Fruit fly (Drosophila melanogaster) whole organism, embryonic: Measurements from ENCODE around the gene CG11920.
A peak's percentile ranks its signal among the peaks of the same experiment; 100 is the strongest.

ENCODE experiments used
- Abd-B ChIP-seq: fragments of 200-800 bp; sonication (Bioruptor generic); optimal IDR thresholded peaks from 2 replicates; lab custom pipeline; 2018; ENCODE audit warnings: missing biosample characterization, mild to moderate bottlenecking, missing genetic modification characterization, moderate library complexity
- Antp ChIP-seq: fragments of 200-800 bp; sonication (Bioruptor generic); optimal IDR thresholded peaks from 3 replicates; lab custom pipeline; 2016; ENCODE audit warnings: missing biosample characterization, missing genetic modification characterization
- CG10209 ChIP-seq: fragments of 200-800 bp; sonication (Bioruptor generic); optimal IDR thresholded peaks from 3 replicates; lab custom pipeline; 2017; ENCODE audit warnings: missing biosample characterization, mild to moderate bottlenecking, missing genetic modification characterization, missing genetic modification reagents
- CG10321 ChIP-seq: fragments of 200-800 bp; sonication (Bioruptor generic); IDR thresholded peaks from 2 replicates; pipeline ENCODE4 v1.3.6; 2022; ENCODE audit warnings: missing biosample characterization, missing genetic modification characterization
- CG10462 ChIP-seq: fragments of 200-800 bp; sonication (Bioruptor generic); optimal IDR thresholded peaks from 2 replicates; lab custom pipeline; 2016; ENCODE audit warnings: missing biosample characterization, missing genetic modification characterization
- CG11456 ChIP-seq: fragments of 200-800 bp; sonication (Bioruptor generic); IDR thresholded peaks from 3 replicates; pipeline ENCODE4 v1.3.6; 2022; ENCODE audit warnings: missing biosample characterization, missing genetic modification characterization
- CG12104 ChIP-seq: fragments of 200-800 bp; sonication (Bioruptor generic); optimal IDR thresholded peaks from 3 replicates; lab custom pipeline; 2016; ENCODE audit warnings: missing biosample characterization, missing genetic modification characterization
- CG14050 ChIP-seq: fragments of 200-800 bp; sonication (Bioruptor generic); IDR thresholded peaks from 3 replicates; pipeline ENCODE4 v1.3.6; 2022; ENCODE audit warnings: missing biosample characterization, missing genetic modification characterization
- CG17568 ChIP-seq: fragments of 200-800 bp; sonication (Bioruptor generic); optimal IDR thresholded peaks from 2 replicates; lab custom pipeline; 2018; ENCODE audit warnings: missing biosample characterization, mild to moderate bottlenecking, missing genetic modification characterization, moderate library complexity
- CG18619 ChIP-seq: fragments of 200-800 bp; sonication (Bioruptor generic); optimal IDR thresholded peaks from 3 replicates; lab custom pipeline; 2017; ENCODE audit warnings: missing biosample characterization, mild to moderate bottlenecking, missing genetic modification characterization
- CG2120 ChIP-seq: fragments of 200-800 bp; sonication (Bioruptor generic); optimal IDR thresholded peaks from 3 replicates; lab custom pipeline; 2016; ENCODE audit warnings: missing biosample characterization, missing genetic modification characterization
- CG2202 ChIP-seq: fragments of 200-800 bp; sonication (Bioruptor generic); optimal IDR thresholded peaks from 2 replicates; lab custom pipeline; 2018; ENCODE audit warnings: missing biosample characterization, mild to moderate bottlenecking, missing genetic modification characterization
- CG30020 ChIP-seq: fragments of 200-800 bp; optimal IDR thresholded peaks from 2 replicates; lab custom pipeline; 2019; ENCODE audit warnings: missing biosample characterization, mild to moderate bottlenecking, missing genetic modification characterization, moderate library complexity
- CG31441 ChIP-seq: fragments of 200-800 bp; sonication (Bioruptor generic); IDR thresholded peaks from 2 replicates; pipeline ENCODE4 v1.3.6; 2022; ENCODE audit warnings: missing biosample characterization, missing genetic modification characterization
- CG3163 ChIP-seq: fragments of 200-800 bp; sonication (Bioruptor generic); optimal IDR thresholded peaks from 3 replicates; lab custom pipeline; 2016; ENCODE audit warnings: missing biosample characterization, missing genetic modification characterization
- CG3281 ChIP-seq: fragments of 200-800 bp; sonication (Bioruptor generic); optimal IDR thresholded peaks from 3 replicates; lab custom pipeline; 2017; ENCODE audit warnings: missing biosample characterization, mild to moderate bottlenecking, missing genetic modification characterization
- CG3726 ChIP-seq: fragments of 200-800 bp; sonication (Bioruptor generic); IDR thresholded peaks from 3 replicates; pipeline ENCODE4, ENCODE4 v1.3.6; 2022; ENCODE audit warnings: missing biosample characterization, missing genetic modification characterization
- CG6854 ChIP-seq: fragments of 200-800 bp; sonication (Bioruptor generic); optimal IDR thresholded peaks from 3 replicates; lab custom pipeline; 2017; ENCODE audit warnings: missing biosample characterization, mild to moderate bottlenecking, missing genetic modification characterization
- CG8359 ChIP-seq: fragments of 200-800 bp; sonication (Bioruptor generic); optimal IDR thresholded peaks from 2 replicates; lab custom pipeline; 2017; ENCODE audit warnings: missing biosample characterization, mild to moderate bottlenecking, missing genetic modification characterization, borderline replicate concordance
- CoRest ChIP-seq: fragments of 200-800 bp; sonication (Bioruptor generic); optimal IDR thresholded peaks from 3 replicates; lab custom pipeline; 2018; ENCODE audit warnings: missing biosample characterization, mild to moderate bottlenecking, missing genetic modification characterization, moderate library complexity
- Doc2 ChIP-seq: fragments of 200-800 bp; sonication (Bioruptor generic); IDR thresholded peaks from 2 replicates; pipeline ENCODE4 v1.3.6; 2022; ENCODE audit warnings: missing biosample characterization, missing genetic modification characterization
- Gug ChIP-seq: fragments of 200-800 bp; sonication (Bioruptor generic); IDR thresholded peaks from 4 replicates; pipeline ENCODE4 v1.3.6; 2022; ENCODE audit warnings: missing biosample characterization, missing genetic modification characterization
- HmgZ ChIP-seq: fragments of 200-800 bp; sonication (Bioruptor generic); optimal IDR thresholded peaks from 2 replicates; lab custom pipeline; 2018; ENCODE audit warnings: missing biosample characterization, mild to moderate bottlenecking, missing genetic modification characterization
- Lhr ChIP-seq: fragments of 200-800 bp; sonication (Bioruptor generic); optimal IDR thresholded peaks from 3 replicates; lab custom pipeline; 2017; ENCODE audit warnings: mild to moderate bottlenecking, missing biosample characterization, missing genetic modification reagents, missing genetic modification characterization
- Mrtf ChIP-seq: fragments of 200-800 bp; sonication (Bioruptor generic); IDR thresholded peaks from 3 replicates; pipeline ENCODE4 v1.3.6; 2022; ENCODE audit warnings: missing biosample characterization, missing genetic modification characterization
- Nf-YA ChIP-seq: fragments of 200-800 bp; sonication (Bioruptor generic); IDR thresholded peaks from 2 replicates; pipeline ENCODE4 v1.3.6; 2022; ENCODE audit warnings: missing biosample characterization, missing genetic modification characterization
- Poxn ChIP-seq: fragments of 200-800 bp; sonication (Bioruptor generic); IDR thresholded peaks from 2 replicates; pipeline ENCODE4 v1.3.6; 2022; ENCODE audit warnings: missing biosample characterization, missing genetic modification characterization
- Taf1 ChIP-seq: fragments of 200-800 bp; sonication (Bioruptor generic); IDR thresholded peaks from 2 replicates; pipeline ENCODE4 v1.3.6; 2022; ENCODE audit warnings: missing biosample characterization, missing genetic modification characterization
- Usf ChIP-seq: fragments of 200-800 bp; sonication (Bioruptor generic); optimal IDR thresholded peaks from 2 replicates; lab custom pipeline; 2017; ENCODE audit warnings: missing genotype, missing biosample characterization, missing genetic modification characterization
- ato ChIP-seq: fragments of 200-800 bp; sonication (Bioruptor generic); IDR thresholded peaks from 2 replicates; pipeline ENCODE4 v1.3.6; 2022; ENCODE audit warnings: missing biosample characterization, missing genetic modification characterization; ENCODE audit not compliant: partially characterized antibody
- bab2 ChIP-seq: fragments of 200-800 bp; sonication (Bioruptor generic); optimal IDR thresholded peaks from 2 replicates; lab custom pipeline; 2016; ENCODE audit warnings: missing biosample characterization, missing genetic modification characterization
- chinmo ChIP-seq: fragments of 200-800 bp; sonication (Bioruptor generic); IDR thresholded peaks from 4 replicates; pipeline ENCODE4 v1.3.6; 2022; ENCODE audit warnings: missing biosample characterization, missing genetic modification characterization; ENCODE audit not compliant: partially characterized antibody
- chm ChIP-seq: fragments of 200-800 bp; sonication (Bioruptor generic); IDR thresholded peaks from 2 replicates; pipeline ENCODE4 v1.3.6; 2022; ENCODE audit warnings: missing biosample characterization, missing genetic modification characterization
- croc ChIP-seq: fragments of 200-800 bp; sonication (Bioruptor generic); conservative IDR thresholded peaks from 3 replicates; pipeline ENCODE4 v1.3.6; 2022; ENCODE audit warnings: missing biosample characterization, missing genetic modification characterization
- dati ChIP-seq: fragments of 200-800 bp; sonication (Bioruptor generic); IDR thresholded peaks from 2 replicates; pipeline ENCODE4 v1.3.6; 2022; ENCODE audit warnings: missing biosample characterization, missing genetic modification characterization
- dpn ChIP-seq, 2 experiments: fragments of 200-800 bp; sonication (Bioruptor generic); optimal IDR thresholded peaks; 3 replicates each; lab custom pipeline; 2016; ENCODE audit warnings: missing biosample characterization in 2 of 2, missing genetic modification characterization in 2 of 2
- fd102C ChIP-seq: fragments of 200-800 bp; sonication (Bioruptor generic); optimal IDR thresholded peaks from 2 replicates; lab custom pipeline; 2018; ENCODE audit warnings: missing biosample characterization, mild to moderate bottlenecking, missing genetic modification characterization, moderate library complexity
- gce ChIP-seq: fragments of 200-800 bp; sonication (Bioruptor generic); IDR thresholded peaks from 3 replicates; pipeline ENCODE4 v1.3.6; 2022; ENCODE audit warnings: missing biosample characterization, missing genetic modification characterization
- hb ChIP-seq: fragments of 200-800 bp; sonication (Bioruptor generic); IDR thresholded peaks from 3 replicates; pipeline ENCODE4 v1.3.6; 2022; ENCODE audit warnings: missing biosample characterization, missing genetic modification characterization; ENCODE audit not compliant: partially characterized antibody
- kni ChIP-seq: fragments of 200-800 bp; sonication (Bioruptor generic); optimal IDR thresholded peaks from 3 replicates; lab custom pipeline; 2017; ENCODE audit warnings: mild to moderate bottlenecking, missing biosample characterization, missing genetic modification reagents, missing genetic modification characterization
- lov ChIP-seq, 2 experiments: fragments of 200-800 bp in 1 of 2; fragments of >200 bp in 1 of 2; sonication (Bioruptor generic) in 1 of 2; IDR thresholded peaks in 1 of 2; optimal IDR thresholded peaks in 1 of 2; 2 replicates in 1 of 2; 3 replicates in 1 of 2; pipeline versions ENCODE4 v1.3.6 to Lab custom; 2017 to 2022; ENCODE audit warnings: missing biosample characterization in 1 of 2, missing genetic modification characterization in 1 of 2
- maf-S ChIP-seq: fragments of 200-800 bp; sonication (Bioruptor generic); optimal IDR thresholded peaks from 2 replicates; lab custom pipeline; 2016; ENCODE audit warnings: missing biosample characterization, missing genetic modification characterization
- nerfin-1 ChIP-seq: fragments of 200-800 bp; sonication (Bioruptor generic); optimal IDR thresholded peaks from 3 replicates; lab custom pipeline; 2019; ENCODE audit warnings: missing biosample characterization, mild to moderate bottlenecking, missing genetic modification characterization, moderate library complexity
- nerfin-2 ChIP-seq: fragments of 200-800 bp; sonication (Bioruptor generic); IDR thresholded peaks from 2 replicates; pipeline ENCODE4 v1.3.6; 2022; ENCODE audit warnings: missing biosample characterization, missing genetic modification characterization; ENCODE audit not compliant: partially characterized antibody
- org-1 ChIP-seq: fragments of 200-800 bp; sonication (Bioruptor generic); optimal IDR thresholded peaks from 2 replicates; lab custom pipeline; 2017; ENCODE audit warnings: missing biosample characterization, missing genetic modification characterization
- ro ChIP-seq: fragments of 200-800 bp; sonication (Bioruptor generic); IDR thresholded peaks from 2 replicates; pipeline ENCODE4 v1.3.6; 2022; ENCODE audit warnings: missing biosample characterization, missing genetic modification characterization
- seq ChIP-seq: fragments of 200-800 bp; sonication (Bioruptor generic); IDR thresholded peaks from 2 replicates; pipeline ENCODE4 v1.3.6; 2022; ENCODE audit warnings: missing biosample characterization, missing genetic modification characterization
- slp2 ChIP-seq: fragments of 200-800 bp; sonication (Bioruptor generic); optimal IDR thresholded peaks from 2 replicates; lab custom pipeline; 2016; ENCODE audit warnings: missing biosample characterization, missing genetic modification characterization
- tin ChIP-seq: fragments of 200-800 bp; sonication (Bioruptor generic); optimal IDR thresholded peaks from 3 replicates; lab custom pipeline; 2016; ENCODE audit warnings: missing biosample characterization, missing genetic modification characterization
- vfl ChIP-seq: fragments of 200-800 bp; sonication (Bioruptor generic); optimal IDR thresholded peaks from 2 replicates; lab custom pipeline; 2016; ENCODE audit warnings: missing biosample characterization, missing genetic modification characterization
- zf30C ChIP-seq: fragments of 200-800 bp; sonication (Bioruptor generic); optimal IDR thresholded peaks from 3 replicates; lab custom pipeline; 2018; ENCODE audit warnings: missing biosample characterization, mild to moderate bottlenecking, missing genetic modification characterization

The CG11920 gene

DNA sequence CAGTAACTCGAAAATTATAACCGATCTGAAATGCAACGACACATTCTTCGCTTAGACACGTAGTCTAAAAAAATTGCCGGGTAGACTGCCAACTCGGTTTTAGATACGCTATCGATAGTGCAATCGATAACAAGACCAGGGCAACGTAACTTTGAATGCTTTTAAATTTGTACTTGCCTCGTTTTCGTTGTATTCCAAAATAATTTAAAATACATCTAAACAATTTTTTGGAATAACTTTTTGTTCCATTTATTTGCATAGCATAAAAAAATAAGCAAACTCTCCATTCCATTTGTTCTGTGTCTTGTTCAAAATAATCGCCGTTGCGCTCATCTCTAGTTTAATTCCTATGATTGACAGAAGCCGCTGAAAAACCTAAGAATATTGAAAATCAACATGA lies 5.1 kb upstream of the CG11920 start, which contains the start of the genes Stt3B and CG11839 (continued):
- TF ChIP-seq kni: no peak
- no peak for TF ChIP-seq CG3726 (GFP tag; lab: Robert Waterston, UW)
- TF ChIP-seq CG31441 (GFP tag; lab: Robert Waterston, UW): no peak
- TF ChIP-seq CG10321 (GFP tag; lab: Robert Waterston, UW): no peak
- peak; percentile 62 for TF ChIP-seq CG12104 (GFP tag; lab: Kevin White, UChicago)
- TF ChIP-seq hb (GFP tag; lab: Robert Waterston, UW): peak; percentile 91
- TF ChIP-seq CG3163 (GFP tag; lab: Kevin White, UChicago): peak; percentile 68
- peak; percentile 91 for TF ChIP-seq CG2120
- TF ChIP-seq gce (GFP tag; lab: Robert Waterston, UW): no peak
- TF ChIP-seq CG2202: peak; percentile 37
- TF ChIP-seq HmgZ (tag; lab: Kevin White, UChicago): peak; percentile 89
- peak; percentile 91 for TF ChIP-seq CG30020 (tag; lab: Kevin White, UChicago)
- peak; percentile 77 for TF ChIP-seq vfl (GFP tag; lab: Kevin White, UChicago)
- TF ChIP-seq CG10209: no peak
- peak; percentile 70; the same call in 1 of the 2 replicates for TF ChIP-seq nerfin-2 (GFP tag; lab: Robert Waterston, UW)
- no peak for TF ChIP-seq CG18619 (GFP tag; lab: Kevin White, UChicago)
- peak; percentile 72 for TF ChIP-seq nerfin-1 (tag; lab: Kevin White, UChicago)
- TF ChIP-seq chinmo (GFP tag; lab: Robert Waterston, UW): peak; percentile 64; the same call in 2 of the 4 replicates
- TF ChIP-seq Antp (GFP tag; lab: Kevin White, UChicago): peak; percentile 76
- peak; percentile 69 for TF ChIP-seq maf-S (GFP tag; lab: Kevin White, UChicago)
- TF ChIP-seq lov (optimal IDR thresholded peaks at IDR 0.05; lab: Kevin White, UChicago): no peak
- TF ChIP-seq lov (GFP tag; IDR thresholded peaks at IDR 0.05; lab: Robert Waterston, UW): no peak
- peak; percentile 66 for TF ChIP-seq Nf-YA (GFP tag; lab: Robert Waterston, UW)
- TF ChIP-seq tin (GFP tag; lab: Kevin White, UChicago): peak; percentile 78
- peak; percentile 65; the same call in 1 of the 2 replicates for TF ChIP-seq Taf1
- TF ChIP-seq bab2 (GFP tag; lab: Kevin White, UChicago): peak; percentile 72
- no peak for TF ChIP-seq Abd-B
- TF ChIP-seq slp2 (GFP tag; lab: Kevin White, UChicago): peak; percentile 54
- no peak for TF ChIP-seq zf30C (GFP tag; lab: Kevin White, UChicago)
- TF ChIP-seq CG11456 (GFP tag; lab: Robert Waterston, UW): no peak
- TF ChIP-seq Mrtf (GFP tag; lab: Robert Waterston, UW): 0 out of 3 replicates have a peak, but pooled peaks have one; percentile 13
- TF ChIP-seq org-1 (GFP tag; lab: Kevin White, UChicago): no peak
- TF ChIP-seq Poxn (GFP tag; lab: Robert Waterston, UW): no peak
- no peak for TF ChIP-seq CG6854 (GFP tag; lab: Kevin White, UChicago)
- TF ChIP-seq dati (GFP tag; lab: Robert Waterston, UW): no peak
- TF ChIP-seq croc (GFP tag; lab: Robert Waterston, UW): no peak; the same call in 1 of the 3 replicates
- TF ChIP-seq Doc2 (GFP tag; lab: Robert Waterston, UW): no peak
- TF ChIP-seq ato: peak; percentile 69
- TF ChIP-seq CoRest (tag; lab: Kevin White, UChicago): no peak
- no peak for TF ChIP-seq fd102C (GFP tag; lab: Kevin White, UChicago)
- TF ChIP-seq seq: no peak
- TF ChIP-seq Usf (GFP tag; lab: Kevin White, UChicago): no peak
- TF ChIP-seq ro (GFP tag; lab: Robert Waterston, UW): no peak
- TF ChIP-seq Gug (GFP tag; lab: Robert Waterston, UW): peak; percentile 66; the same call in 3 of the 4 replicates
- peak; percentile 39 for TF ChIP-seq CG10462
- no peak for TF ChIP-seq CG8359 (GFP tag; lab: Kevin White, UChicago)
- peak; percentile 55 for TF ChIP-seq CG14050 (GFP tag; lab: Robert Waterston, UW)
- peak; percentile 80 to 82 for TF ChIP-seq dpn (GFP tag; optimal IDR thresholded peaks at IDR 0.05; lab: Kevin White, UChicago)
- no peak for TF ChIP-seq CG17568 (GFP tag; lab: Kevin White, UChicago)
- no peak for TF ChIP-seq chm (GFP tag; lab: Robert Waterston, UW)
- peak; percentile 66 for TF ChIP-seq CG3281 (GFP tag; lab: Kevin White, UChicago)
- no peak for TF ChIP-seq Lhr (GFP tag; lab: Kevin White, UChicago)
